Fruit fly (Drosophila melanogaster) whole organism, prepupa: ENCODE results near the gene Tet.

Experiments
- CG10631 ChIP-seq: fragments of 200-800 bp; sonication (Bioruptor generic); optimal IDR thresholded peaks from 2 replicates; lab custom pipeline; 2016; ENCODE audit warnings: missing biosample characterization, missing genetic modification characterization
- CG10669 ChIP-seq: fragments of 200-800 bp; sonication (Bioruptor generic); optimal IDR thresholded peaks from 3 replicates; lab custom pipeline; 2018; ENCODE audit warnings: missing biosample characterization, mild to moderate bottlenecking, missing genetic modification characterization, moderate library complexity
- CG11762 ChIP-seq: fragments of 200-800 bp; sonication (Bioruptor generic); optimal IDR thresholded peaks from 3 replicates; lab custom pipeline; 2016; ENCODE audit warnings: missing biosample characterization, missing genetic modification characterization; ENCODE audit not compliant: insufficient read depth
- CG15336 ChIP-seq: fragments of 200-800 bp; sonication (Bioruptor generic); IDR thresholded peaks from 2 replicates; pipeline ENCODE4 v1.3.6; 2022; ENCODE audit warnings: missing biosample characterization, missing genetic modification characterization
- CG1621 ChIP-seq: fragments of 200-800 bp; sonication (Bioruptor generic); optimal IDR thresholded peaks from 3 replicates; lab custom pipeline; 2018; ENCODE audit warnings: missing biosample characterization, mild to moderate bottlenecking, missing genetic modification characterization
- CG3032 ChIP-seq: fragments of 200-800 bp; optimal IDR thresholded peaks from 2 replicates; lab custom pipeline; 2019; ENCODE audit warnings: missing biosample characterization, mild to moderate bottlenecking, missing genetic modification characterization, moderate library complexity
- CG31627 ChIP-seq: fragments of 200-800 bp; sonication (Bioruptor generic); optimal IDR thresholded peaks from 3 replicates; lab custom pipeline; 2016; ENCODE audit warnings: missing biosample characterization, missing genetic modification characterization
- CG32006 ChIP-seq: fragments of 200-800 bp; sonication (Bioruptor generic); optimal IDR thresholded peaks from 3 replicates; lab custom pipeline; 2017; ENCODE audit warnings: missing biosample characterization, mild to moderate bottlenecking, missing genetic modification characterization
- CG3919 ChIP-seq: fragments of 200-800 bp; sonication (Bioruptor generic); optimal IDR thresholded peaks from 3 replicates; lab custom pipeline; 2016; ENCODE audit warnings: missing biosample characterization, missing genetic modification characterization
- CG4318 ChIP-seq: fragments of 200-800 bp; sonication (Bioruptor generic); optimal IDR thresholded peaks from 3 replicates; lab custom pipeline; 2017; ENCODE audit warnings: missing biosample characterization, mild to moderate bottlenecking, missing genetic modification characterization
- CG6792 ChIP-seq: fragments of 200-800 bp; sonication (Bioruptor generic); optimal IDR thresholded peaks from 3 replicates; lab custom pipeline; 2016; ENCODE audit warnings: missing biosample characterization, missing genetic modification characterization
- CG7368 ChIP-seq: fragments of 200-800 bp; sonication (Bioruptor generic); optimal IDR thresholded peaks from 3 replicates; lab custom pipeline; 2016; ENCODE audit warnings: missing biosample characterization, missing genetic modification characterization
- CG8119 ChIP-seq: fragments of 200-800 bp; sonication (Bioruptor generic); IDR thresholded peaks from 3 replicates; pipeline ENCODE4 v1.3.6; 2022; ENCODE audit warnings: missing biosample characterization, missing genetic modification characterization
- Eip78C ChIP-seq: fragments of 200-800 bp; sonication (Bioruptor generic); peaks from one replicate; lab custom pipeline; 2016; ENCODE audit warnings: missing biosample characterization, missing genetic modification characterization
- Ets21C ChIP-seq: fragments of 200-800 bp; sonication (Bioruptor generic); optimal IDR thresholded peaks from 3 replicates; lab custom pipeline; 2016; ENCODE audit warnings: missing biosample characterization, missing genetic modification characterization
- Ets96B ChIP-seq: fragments of 200-800 bp; optimal IDR thresholded peaks from 2 replicates; lab custom pipeline; 2019; ENCODE audit warnings: missing biosample characterization, mild to moderate bottlenecking, missing genetic modification characterization, moderate library complexity
- Gug ChIP-seq: fragments of 200-800 bp; sonication (Bioruptor generic); IDR thresholded peaks from 2 replicates; pipeline ENCODE4 v1.3.6; 2022; ENCODE audit warnings: missing biosample characterization, missing genetic modification characterization
- Hr39 ChIP-seq: fragments of 200-800 bp; sonication (Bioruptor generic); optimal IDR thresholded peaks from 2 replicates; lab custom pipeline; 2016; ENCODE audit warnings: missing biosample characterization, missing genetic modification characterization
- Hr4 ChIP-seq: fragments of 200-800 bp; sonication (Bioruptor generic); optimal IDR thresholded peaks from 3 replicates; lab custom pipeline; 2016; ENCODE audit warnings: missing biosample characterization, missing genetic modification characterization
- Lpt ChIP-seq: fragments of 200-800 bp; sonication (Bioruptor generic); optimal IDR thresholded peaks from 3 replicates; lab custom pipeline; 2016; ENCODE audit warnings: missing biosample characterization, missing genetic modification characterization
- Met ChIP-seq: fragments of 200-800 bp; sonication (Bioruptor generic); optimal IDR thresholded peaks from 3 replicates; lab custom pipeline; 2016; ENCODE audit warnings: missing biosample characterization, missing genetic modification characterization
- OdsH ChIP-seq: fragments of 200-800 bp; sonication (Bioruptor generic); optimal IDR thresholded peaks from 3 replicates; lab custom pipeline; 2016; ENCODE audit warnings: missing biosample characterization, missing genetic modification characterization
- Smox ChIP-seq: fragments of 200-800 bp; sonication (Bioruptor generic); optimal IDR thresholded peaks from 3 replicates; lab custom pipeline; 2016; ENCODE audit warnings: missing biosample characterization, missing genetic modification characterization
- Sox102F ChIP-seq: fragments of 200-800 bp; sonication (Bioruptor generic); optimal IDR thresholded peaks from 2 replicates; lab custom pipeline; 2016; ENCODE audit warnings: missing biosample characterization, mild to moderate bottlenecking, missing genetic modification characterization
- Sox14 ChIP-seq: fragments of 200-800 bp; sonication (Bioruptor generic); optimal IDR thresholded peaks from 3 replicates; lab custom pipeline; 2016; ENCODE audit warnings: missing biosample characterization, missing genetic modification characterization
- Sox15 ChIP-seq: fragments of 200-800 bp; sonication (Bioruptor generic); optimal IDR thresholded peaks from 3 replicates; lab custom pipeline; 2016; ENCODE audit warnings: missing biosample characterization, missing genetic modification characterization
- achi ChIP-seq: fragments of 200-800 bp; sonication (Bioruptor generic); optimal IDR thresholded peaks from 3 replicates; lab custom pipeline; 2016; ENCODE audit warnings: missing biosample characterization, missing genetic modification characterization
- acj6 ChIP-seq: fragments of 200-800 bp; sonication (Bioruptor generic); optimal IDR thresholded peaks from 3 replicates; lab custom pipeline; 2016; ENCODE audit warnings: missing biosample characterization, missing genetic modification characterization
- cyc ChIP-seq: fragments of 200-800 bp; sonication (Bioruptor generic); optimal IDR thresholded peaks from 3 replicates; lab custom pipeline; 2016; ENCODE audit warnings: missing biosample characterization, missing genetic modification characterization
- dac ChIP-seq: fragments of 200-800 bp; sonication (Bioruptor generic); optimal IDR thresholded peaks from 2 replicates; lab custom pipeline; 2017; ENCODE audit warnings: missing biosample characterization, mild to moderate bottlenecking, missing genetic modification characterization
- dsx ChIP-seq: fragments of 200-800 bp; optimal IDR thresholded peaks from 3 replicates; lab custom pipeline; 2019; ENCODE audit warnings: missing biosample characterization, mild to moderate bottlenecking, missing genetic modification characterization, moderate library complexity; ENCODE audit not compliant: poor library complexity, severe bottlenecking
- esn ChIP-seq: fragments of 200-800 bp; sonication (Bioruptor generic); optimal IDR thresholded peaks from 2 replicates; lab custom pipeline; 2016; ENCODE audit warnings: missing biosample characterization, mild to moderate bottlenecking, missing genetic modification characterization, moderate library complexity
- fd59A ChIP-seq: fragments of 200-800 bp; sonication (Bioruptor generic); optimal IDR thresholded peaks from 2 replicates; lab custom pipeline; 2017; ENCODE audit warnings: missing biosample characterization, mild to moderate bottlenecking, missing genetic modification characterization, missing genetic modification reagents
- fkh ChIP-seq: fragments of 200-800 bp; sonication (Bioruptor generic); optimal IDR thresholded peaks from 3 replicates; lab custom pipeline; 2017; ENCODE audit warnings: missing biosample characterization, mild to moderate bottlenecking, missing genetic modification characterization, moderate library complexity
- net ChIP-seq: fragments of 200-800 bp; sonication (Bioruptor generic); optimal IDR thresholded peaks from 3 replicates; lab custom pipeline; 2016; ENCODE audit warnings: missing biosample characterization, missing genetic modification characterization
- pdm3 ChIP-seq: fragments of 200-800 bp; sonication (Bioruptor generic); optimal IDR thresholded peaks from 3 replicates; lab custom pipeline; 2016; ENCODE audit warnings: missing biosample characterization, missing genetic modification characterization
- salr ChIP-seq, 2 experiments: fragments of 200-800 bp; sonication (Bioruptor generic); optimal IDR thresholded peaks; 3 replicates each; lab custom pipeline; 2016 to 2018; ENCODE audit warnings: missing biosample characterization in 2 of 2, missing genetic modification characterization in 2 of 2, mild to moderate bottlenecking in 1 of 2
- spab ChIP-seq: fragments of 200-800 bp; sonication (Bioruptor generic); optimal IDR thresholded peaks from 2 replicates; lab custom pipeline; 2017; ENCODE audit warnings: missing biosample characterization, mild to moderate bottlenecking, missing genetic modification characterization, missing genetic modification reagents
- ss ChIP-seq, 2 experiments: fragments of 200-800 bp; sonication (Bioruptor generic); optimal IDR thresholded peaks; 2 replicates in 1 of 2; 3 replicates in 1 of 2; lab custom pipeline; 2017 to 2018; ENCODE audit warnings: mild to moderate bottlenecking in 2 of 2, missing biosample characterization in 2 of 2, missing genetic modification characterization in 2 of 2, moderate library complexity in 1 of 2
- svp ChIP-seq: fragments of 200-800 bp; sonication (Bioruptor generic); peaks from one replicate; lab custom pipeline; 2016; ENCODE audit warnings: missing biosample characterization, missing genetic modification characterization
- topi ChIP-seq: fragments of 200-800 bp; sonication (Bioruptor generic); optimal IDR thresholded peaks from 3 replicates; lab custom pipeline; 2016; ENCODE audit warnings: missing biosample characterization, missing genetic modification characterization
- vri ChIP-seq: fragments of 200-800 bp; sonication (Bioruptor generic); optimal IDR thresholded peaks from 3 replicates; lab custom pipeline; 2016; ENCODE audit warnings: missing biosample characterization, mild to moderate bottlenecking, missing genetic modification characterization

Gene Tet

DNA sequence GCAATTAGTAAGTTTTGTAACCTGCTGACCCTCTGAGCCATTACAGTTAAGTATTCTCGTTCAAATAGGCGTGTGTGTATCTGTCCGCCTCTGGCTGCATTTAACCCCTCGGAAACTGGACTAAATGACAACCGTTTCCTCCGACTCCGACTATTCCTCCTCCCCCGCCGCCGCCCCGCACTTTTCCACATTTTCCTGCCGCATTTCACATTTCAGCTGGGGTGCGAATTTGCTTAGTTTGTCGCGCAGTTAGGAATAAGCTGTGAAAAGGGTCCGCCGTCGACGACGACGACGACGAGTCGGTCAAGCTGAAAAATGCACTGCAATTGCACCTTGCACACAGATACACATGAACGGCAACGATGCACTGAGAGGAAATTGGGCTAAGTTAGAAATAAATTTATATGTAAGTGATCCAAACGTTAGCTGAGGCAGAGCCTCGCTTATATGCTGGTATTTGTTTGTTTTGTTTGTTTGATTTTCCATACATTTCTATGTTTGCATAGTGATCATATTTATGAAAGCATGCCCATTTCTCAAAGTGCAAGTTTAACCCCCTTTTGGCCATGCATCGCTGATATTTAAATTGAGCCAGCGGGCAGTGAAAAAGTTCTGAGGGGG lies 16.9 kb downstream of the Tet start:
- TF ChIP-seq CG31627 (GFP tag; lab: Kevin White, UChicago), result peak; percentile 6
- TF ChIP-seq fd59A (GFP tag; lab: Kevin White, UChicago), result no peak
- TF ChIP-seq Gug (GFP tag; lab: Robert Waterston, UW), result peak; percentile 14; the same call in 1 of the 2 replicates
- TF ChIP-seq CG1621 (tag; lab: Kevin White, UChicago), result peak; percentile 10
- TF ChIP-seq ss (GFP tag; optimal IDR thresholded peaks at IDR 0.05; lab: Kevin White, UChicago), result peak; percentile 33 to 38
- peak; percentile 34 for TF ChIP-seq esn (GFP tag; lab: Kevin White, UChicago)
- peak; percentile 26 for TF ChIP-seq pdm3 (GFP tag; lab: Kevin White, UChicago)
- TF ChIP-seq acj6 (GFP tag; lab: Kevin White, UChicago), result peak; percentile 22
- no peak for TF ChIP-seq net (GFP tag; lab: Kevin White, UChicago)
- TF ChIP-seq CG10631, result peak; percentile 1
- no peak for TF ChIP-seq CG6792
- peak; percentile 78 for TF ChIP-seq svp
- peak; percentile 35; the same call in 1 of the 3 replicates for TF ChIP-seq CG8119 (GFP tag; lab: Robert Waterston, UW)
- TF ChIP-seq Hr4 (GFP tag; lab: Kevin White, UChicago), result peak; percentile 21
- peak; percentile 31 for TF ChIP-seq Hr39 (GFP tag; lab: Kevin White, UChicago)
- TF ChIP-seq Sox14 (GFP tag; lab: Kevin White, UChicago), result peak; percentile 14
- peak in 1 of 2 experiments; percentile 9 for TF ChIP-seq salr (GFP tag; optimal IDR thresholded peaks at IDR 0.05; lab: Kevin White, UChicago)
- TF ChIP-seq Ets96B (tag; lab: Kevin White, UChicago), result peak; percentile 16
- TF ChIP-seq Sox102F (GFP tag; lab: Kevin White, UChicago), result peak; percentile 21
- no peak for TF ChIP-seq CG4318
- peak; percentile 45 for TF ChIP-seq OdsH
- TF ChIP-seq CG15336 (GFP tag; lab: Robert Waterston, UW), result no peak
- TF ChIP-seq Smox (GFP tag; lab: Kevin White, UChicago), result peak; percentile 18
- no peak for TF ChIP-seq dac (GFP tag; lab: Kevin White, UChicago)
- TF ChIP-seq dsx (GFP tag; lab: Kevin White, UChicago), result peak; percentile 23
- TF ChIP-seq Met, result peak; percentile 10
- TF ChIP-seq achi (GFP tag; lab: Kevin White, UChicago), result peak; percentile 16
- TF ChIP-seq fkh (GFP tag; lab: Kevin White, UChicago), result no peak
- TF ChIP-seq topi (GFP tag; lab: Kevin White, UChicago), result peak; percentile 1
- peak; percentile 30 for TF ChIP-seq CG32006 (GFP tag; lab: Kevin White, UChicago)
- peak; percentile 17 for TF ChIP-seq CG3032 (tag; lab: Kevin White, UChicago)
- TF ChIP-seq Eip78C (GFP tag; lab: Kevin White, UChicago), result peak; percentile 58
- no peak for TF ChIP-seq vri (GFP tag; lab: Kevin White, UChicago)
- no peak for TF ChIP-seq CG7368 (GFP tag; lab: Kevin White, UChicago)

DNA sequence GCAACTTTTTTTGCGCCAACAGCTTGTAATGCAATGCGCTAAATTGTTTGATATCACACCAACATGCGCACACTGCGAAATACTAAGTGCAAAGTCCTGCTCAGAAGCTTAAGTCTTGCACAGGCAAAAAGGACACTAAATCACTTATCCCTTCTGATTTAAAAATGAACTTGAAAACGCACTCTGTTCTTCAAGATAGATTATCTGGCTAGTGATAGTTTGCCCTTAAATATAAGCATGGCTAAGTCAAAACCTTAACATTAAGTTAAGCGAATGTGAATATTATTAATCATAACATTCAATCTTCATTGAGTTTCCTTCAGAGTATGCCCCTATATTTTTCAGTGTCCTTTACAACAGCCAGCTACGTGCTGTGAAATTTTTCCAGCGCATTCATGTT lies 18.9 kb downstream of the Tet start:
- TF ChIP-seq Ets96B (tag; lab: Kevin White, UChicago), result peak; percentile 22
- peak; percentile 19 for TF ChIP-seq OdsH
- peak; percentile 15 for TF ChIP-seq Sox14 (GFP tag; lab: Kevin White, UChicago)
- TF ChIP-seq CG11762 (GFP tag; lab: Kevin White, UChicago), result no peak
- TF ChIP-seq CG10669 (GFP tag; lab: Kevin White, UChicago), result peak; percentile 38
- TF ChIP-seq Sox15 (GFP tag; lab: Kevin White, UChicago), result no peak
- peak; percentile 10 for TF ChIP-seq esn (GFP tag; lab: Kevin White, UChicago)
- TF ChIP-seq Eip78C (GFP tag; lab: Kevin White, UChicago), result peak; percentile 82
- no peak for TF ChIP-seq Ets21C
- peak; percentile 23 to 25 for TF ChIP-seq ss (GFP tag; optimal IDR thresholded peaks at IDR 0.05; lab: Kevin White, UChicago)
- TF ChIP-seq Lpt (GFP tag; lab: Kevin White, UChicago), result no peak
- peak; percentile 65 for TF ChIP-seq svp
- peak; percentile 1 for TF ChIP-seq CG31627 (GFP tag; lab: Kevin White, UChicago)
- peak; percentile 30 for TF ChIP-seq CG32006 (GFP tag; lab: Kevin White, UChicago)
- peak; percentile 3 for TF ChIP-seq pdm3 (GFP tag; lab: Kevin White, UChicago)
- TF ChIP-seq CG3032 (tag; lab: Kevin White, UChicago), result peak; percentile 29
- TF ChIP-seq cyc (GFP tag; lab: Kevin White, UChicago), result peak; percentile 1
- TF ChIP-seq fd59A (GFP tag; lab: Kevin White, UChicago), result peak; percentile 8
- TF ChIP-seq CG3919 (GFP tag; lab: Kevin White, UChicago), result peak; percentile 13
- peak; percentile 23 for TF ChIP-seq Hr39 (GFP tag; lab: Kevin White, UChicago)
- peak; percentile 20 for TF ChIP-seq spab (GFP tag; lab: Kevin White, UChicago)
- TF ChIP-seq topi (GFP tag; lab: Kevin White, UChicago), result peak; percentile 9
- TF ChIP-seq Smox (GFP tag; lab: Kevin White, UChicago), result peak; percentile 9
- TF ChIP-seq Met, result peak; percentile 25
- TF ChIP-seq CG10631, result no peak
